Fruit fly (Drosophila melanogaster) whole organism, embryonic: ENCODE measurements around the gene Dnai2.

Source experiments
- B-H1 ChIP-seq: fragments of 200-800 bp; sonication (Bioruptor generic); IDR thresholded peaks from 3 replicates; pipeline ENCODE4 v1.3.6; 2022; ENCODE audit warnings: missing biosample characterization, missing genetic modification characterization
- Bdp1 ChIP-seq: fragments of 200-800 bp; sonication (Bioruptor generic); optimal IDR thresholded peaks from 3 replicates; lab custom pipeline; 2016; ENCODE audit warnings: missing biosample characterization, missing genetic modification characterization
- Bgb ChIP-seq: fragments of 200-800 bp; sonication (Bioruptor generic); IDR thresholded peaks from 2 replicates; pipeline ENCODE4 v1.3.6; 2022; ENCODE audit warnings: missing biosample characterization, missing genetic modification characterization; ENCODE audit not compliant: partially characterized antibody
- CG10209 ChIP-seq: fragments of 200-800 bp; sonication (Bioruptor generic); optimal IDR thresholded peaks from 3 replicates; lab custom pipeline; 2017; ENCODE audit warnings: missing biosample characterization, mild to moderate bottlenecking, missing genetic modification characterization, missing genetic modification reagents
- CG11560 ChIP-seq: fragments of 200-800 bp; sonication (Bioruptor generic); IDR thresholded peaks from 3 replicates; pipeline ENCODE4 v1.3.6; 2022; ENCODE audit warnings: missing biosample characterization, missing genetic modification characterization
- CG12104 ChIP-seq: fragments of 200-800 bp; sonication (Bioruptor generic); optimal IDR thresholded peaks from 3 replicates; lab custom pipeline; 2016; ENCODE audit warnings: missing biosample characterization, missing genetic modification characterization
- CG12744 ChIP-seq: fragments of 200-800 bp; sonication (Bioruptor generic); optimal IDR thresholded peaks from 2 replicates; lab custom pipeline; 2016; ENCODE audit warnings: missing biosample characterization, missing genetic modification characterization
- CG1603 ChIP-seq: fragments of 200-800 bp; sonication (Bioruptor generic); optimal IDR thresholded peaks from 2 replicates; lab custom pipeline; 2019; ENCODE audit warnings: missing biosample characterization, mild to moderate bottlenecking, missing genetic modification characterization, moderate library complexity
- CG17385 ChIP-seq: fragments of 200-800 bp; sonication (Bioruptor generic); optimal IDR thresholded peaks from 3 replicates; lab custom pipeline; 2018; ENCODE audit warnings: missing biosample characterization, mild to moderate bottlenecking, missing genetic modification characterization
- CG18764 ChIP-seq: fragments of 200-800 bp; sonication (Bioruptor generic); optimal IDR thresholded peaks from 3 replicates; lab custom pipeline; 2016; ENCODE audit warnings: missing biosample characterization, missing genetic modification characterization
- CG2129 ChIP-seq: fragments of 200-800 bp; sonication (Bioruptor generic); IDR thresholded peaks from 2 replicates; pipeline ENCODE4 v1.3.6; 2022; ENCODE audit warnings: missing biosample characterization, missing genetic modification characterization; ENCODE audit not compliant: partially characterized antibody
- CG32767 ChIP-seq: fragments of 200-800 bp; sonication (Bioruptor generic); IDR thresholded peaks from 2 replicates; pipeline ENCODE4 v1.3.6; 2022; ENCODE audit warnings: missing biosample characterization, missing genetic modification characterization
- CG33557 ChIP-seq: fragments of 200-800 bp; sonication (Bioruptor generic); optimal IDR thresholded peaks from 2 replicates; lab custom pipeline; 2019; ENCODE audit warnings: missing biosample characterization, mild to moderate bottlenecking, missing genetic modification characterization, moderate library complexity
- CG3995 ChIP-seq: fragments of 200-800 bp; sonication (Bioruptor generic); optimal IDR thresholded peaks from 3 replicates; lab custom pipeline; 2016; ENCODE audit warnings: missing biosample characterization, missing genetic modification characterization
- CG4404 ChIP-seq: fragments of 200-800 bp; sonication (Bioruptor generic); IDR thresholded peaks from 2 replicates; pipeline ENCODE4 v1.3.6; 2022; ENCODE audit warnings: missing biosample characterization, missing genetic modification characterization
- CG7372 ChIP-seq: fragments of 200-800 bp; sonication (Bioruptor generic); IDR thresholded peaks from 2 replicates; pipeline ENCODE4 v1.3.6; 2022; ENCODE audit warnings: missing biosample characterization, missing genetic modification characterization
- CG7839 ChIP-seq: fragments of 200-800 bp; sonication (Bioruptor generic); optimal IDR thresholded peaks from 3 replicates; lab custom pipeline; 2018; ENCODE audit warnings: missing biosample characterization, mild to moderate bottlenecking, missing genetic modification characterization, moderate library complexity
- CG7928 ChIP-seq: fragments of 200-800 bp; sonication (Bioruptor generic); optimal IDR thresholded peaks from 2 replicates; lab custom pipeline; 2017; ENCODE audit warnings: missing biosample characterization, mild to moderate bottlenecking, missing genetic modification characterization
- CG7963 ChIP-seq: fragments of 200-800 bp; sonication (Bioruptor generic); IDR thresholded peaks from 3 replicates; pipeline ENCODE4 v1.3.6; 2022; ENCODE audit warnings: missing biosample characterization, missing genetic modification characterization; ENCODE audit not compliant: partially characterized antibody
- CG8290 ChIP-seq, 3 experiments: fragments of 200-800 bp; sonication (Bioruptor generic); optimal IDR thresholded peaks; 2 replicates each; lab custom pipeline; 2016 to 2019; ENCODE audit warnings: missing biosample characterization in 3 of 3, missing genetic modification characterization in 3 of 3, mild to moderate bottlenecking in 2 of 3, moderate library complexity in 1 of 3
- CG8944 ChIP-seq: fragments of 200-800 bp; sonication (Bioruptor generic); optimal IDR thresholded peaks from 3 replicates; lab custom pipeline; 2016; ENCODE audit warnings: missing biosample characterization, missing genetic modification characterization
- Doc2 ChIP-seq: fragments of 200-800 bp; sonication (Bioruptor generic); IDR thresholded peaks from 2 replicates; pipeline ENCODE4 v1.3.6; 2022; ENCODE audit warnings: missing biosample characterization, missing genetic modification characterization
- Eip74EF ChIP-seq, 2 experiments: fragments of 200-800 bp in 1 of 2; fragments of >200 bp in 1 of 2; sonication (Bioruptor generic) in 1 of 2; optimal IDR thresholded peaks; 2 replicates each; lab custom pipeline; 2017 to 2019; ENCODE audit warnings: missing biosample characterization in 2 of 2, missing genetic modification characterization in 2 of 2, mild to moderate bottlenecking in 1 of 2, moderate library complexity in 1 of 2
- Hr78 ChIP-seq, 2 experiments: fragments of 200-800 bp in 1 of 2; fragments of >200 bp in 1 of 2; sonication (Bioruptor generic) in 1 of 2; optimal IDR thresholded peaks; 2 replicates each; lab custom pipeline; 2017 to 2019; ENCODE audit warnings: missing biosample characterization in 2 of 2, missing genetic modification characterization in 2 of 2, mild to moderate bottlenecking in 1 of 2, moderate library complexity in 1 of 2
- Lhr ChIP-seq: fragments of 200-800 bp; sonication (Bioruptor generic); optimal IDR thresholded peaks from 3 replicates; lab custom pipeline; 2017; ENCODE audit warnings: mild to moderate bottlenecking, missing biosample characterization, missing genetic modification reagents, missing genetic modification characterization
- Mad ChIP-seq: fragments of 200-800 bp; sonication (Bioruptor generic); optimal IDR thresholded peaks from 2 replicates; lab custom pipeline; 2016; ENCODE audit warnings: missing biosample characterization, missing genetic modification characterization
- Sry-β ChIP-seq: fragments of 200-800 bp; sonication (Bioruptor generic); optimal IDR thresholded peaks from 2 replicates; lab custom pipeline; 2018; ENCODE audit warnings: missing biosample characterization, mild to moderate bottlenecking, missing genetic modification characterization, moderate library complexity
- Taf1 ChIP-seq: fragments of 200-800 bp; sonication (Bioruptor generic); IDR thresholded peaks from 2 replicates; pipeline ENCODE4 v1.3.6; 2022; ENCODE audit warnings: missing biosample characterization, missing genetic modification characterization
- YL-1 ChIP-seq: fragments of 200-800 bp; sonication (Bioruptor generic); optimal IDR thresholded peaks from 3 replicates; lab custom pipeline; 2017; ENCODE audit warnings: missing biosample characterization, mild to moderate bottlenecking, missing genetic modification characterization
- abd-A ChIP-seq: fragments of 200-800 bp; sonication (Bioruptor generic); optimal IDR thresholded peaks from 3 replicates; lab custom pipeline; 2019; ENCODE audit warnings: missing biosample characterization, mild to moderate bottlenecking, missing genetic modification characterization, moderate library complexity
- bigmax ChIP-seq: fragments of 200-800 bp; sonication (Bioruptor generic); optimal IDR thresholded peaks from 2 replicates; lab custom pipeline; 2018; ENCODE audit warnings: missing biosample characterization, mild to moderate bottlenecking, missing genetic modification characterization
- bsh ChIP-seq, 2 experiments: fragments of 200-800 bp; sonication (Bioruptor generic); optimal IDR thresholded peaks; 2 replicates each; lab custom pipeline; 2017 to 2018; ENCODE audit warnings: mild to moderate bottlenecking in 2 of 2, missing biosample characterization in 2 of 2, missing genetic modification characterization in 2 of 2, moderate library complexity in 1 of 2
- danr ChIP-seq: fragments of 200-800 bp; sonication (Bioruptor generic); IDR thresholded peaks from 2 replicates; pipeline ENCODE4 v1.3.6; 2022; ENCODE audit warnings: missing biosample characterization, missing genetic modification characterization
- dimm ChIP-seq: fragments of 200-800 bp; sonication (Bioruptor generic); IDR thresholded peaks from 2 replicates; pipeline ENCODE4 v1.3.6; 2022; ENCODE audit warnings: missing biosample characterization, missing genetic modification characterization
- disco-r ChIP-seq: fragments of 200-800 bp; sonication (Bioruptor generic); optimal IDR thresholded peaks from 2 replicates; lab custom pipeline; 2016; ENCODE audit warnings: missing biosample characterization, missing genetic modification characterization
- dmrt99B ChIP-seq: fragments of 200-800 bp; sonication (Bioruptor generic); optimal IDR thresholded peaks from 2 replicates; lab custom pipeline; 2018; ENCODE audit warnings: missing biosample characterization, mild to moderate bottlenecking, missing genetic modification characterization, moderate library complexity
- fd3F ChIP-seq: fragments of 200-800 bp; sonication (Bioruptor generic); optimal IDR thresholded peaks from 2 replicates; lab custom pipeline; 2018; ENCODE audit warnings: missing biosample characterization, mild to moderate bottlenecking, missing genetic modification characterization, moderate library complexity
- fd64A ChIP-seq: fragments of 200-800 bp; sonication (Bioruptor generic); optimal IDR thresholded peaks from 3 replicates; lab custom pipeline; 2018; ENCODE audit warnings: missing biosample characterization, mild to moderate bottlenecking, missing genetic modification characterization
- grn ChIP-seq: fragments of 200-800 bp; sonication (Bioruptor generic); optimal IDR thresholded peaks from 3 replicates; lab custom pipeline; 2017; ENCODE audit warnings: missing biosample characterization, missing genetic modification characterization
- gt ChIP-seq: fragments of 200-800 bp; sonication (Bioruptor generic); IDR thresholded peaks from 2 replicates; pipeline ENCODE4 v1.3.6; 2022; ENCODE audit warnings: missing biosample characterization, missing genetic modification characterization
- hkb ChIP-seq, 2 experiments: fragments of 200-800 bp in 1 of 2; fragments of >200 bp in 1 of 2; sonication (Bioruptor generic) in 1 of 2; IDR thresholded peaks in 1 of 2; optimal IDR thresholded peaks in 1 of 2; 2 replicates each; pipeline versions ENCODE4 v1.3.6 to Lab custom; 2017 to 2022; ENCODE audit warnings: missing biosample characterization in 1 of 2, missing genetic modification characterization in 1 of 2
- kah ChIP-seq: fragments of 200-800 bp; sonication (Bioruptor generic); optimal IDR thresholded peaks from 2 replicates; lab custom pipeline; 2018; ENCODE audit warnings: missing biosample characterization, mild to moderate bottlenecking, missing genetic modification characterization
- kni ChIP-seq: fragments of 200-800 bp; sonication (Bioruptor generic); optimal IDR thresholded peaks from 3 replicates; lab custom pipeline; 2017; ENCODE audit warnings: mild to moderate bottlenecking, missing biosample characterization, missing genetic modification reagents, missing genetic modification characterization
- nau ChIP-seq: fragments of 200-800 bp; sonication (Bioruptor generic); optimal IDR thresholded peaks from 3 replicates; lab custom pipeline; 2017; ENCODE audit warnings: missing biosample characterization, mild to moderate bottlenecking, missing genetic modification characterization, missing genetic modification reagents
- pb ChIP-seq: fragments of 200-800 bp; sonication (Bioruptor generic); optimal IDR thresholded peaks from 3 replicates; lab custom pipeline; 2016; ENCODE audit warnings: missing biosample characterization, missing genetic modification characterization
- tin ChIP-seq: fragments of 200-800 bp; sonication (Bioruptor generic); optimal IDR thresholded peaks from 3 replicates; lab custom pipeline; 2016; ENCODE audit warnings: missing biosample characterization, missing genetic modification characterization
- trh ChIP-seq: fragments of 200-800 bp; sonication (Bioruptor generic); optimal IDR thresholded peaks from 2 replicates; lab custom pipeline; 2016; ENCODE audit warnings: missing biosample characterization, missing genetic modification characterization
- zen ChIP-seq: fragments of 200-800 bp; sonication (Bioruptor generic); optimal IDR thresholded peaks from 3 replicates; lab custom pipeline; 2018; ENCODE audit warnings: missing biosample characterization, mild to moderate bottlenecking, missing genetic modification characterization, moderate library complexity

Gene Dnai2

dm6 chr3L:11683819-11684521 lies 15.1 kb downstream of the Dnai2 start, which contains the start of gene Sugb (continued):
- peak; percentile 59 for TF ChIP-seq dmrt99B (tag; lab: Kevin White, UChicago)
- no peak for TF ChIP-seq trh
- TF ChIP-seq danr, result no peak
- no peak for TF ChIP-seq Doc2 (GFP tag; lab: Robert Waterston, UW)
- TF ChIP-seq CG1603 (tag; lab: Kevin White, UChicago), result no peak
- no peak for TF ChIP-seq dimm (GFP tag; lab: Robert Waterston, UW)
- no peak for TF ChIP-seq CG7963 (GFP tag; lab: Robert Waterston, UW)
- no peak for TF ChIP-seq gt (GFP tag; lab: Robert Waterston, UW)
- TF ChIP-seq CG8290 (GFP tag; optimal IDR thresholded peaks at IDR 0.05; lab: Kevin White, UChicago), result peak; percentile 14
- peak in 1 of 2 experiments; percentile 37 for TF ChIP-seq CG8290 (tag; optimal IDR thresholded peaks at IDR 0.05; lab: Kevin White, UChicago)
- no peak for TF ChIP-seq B-H1 (GFP tag; lab: Robert Waterston, UW)
- peak in 1 of 2 experiments; percentile 58 for TF ChIP-seq Eip74EF (GFP tag; optimal IDR thresholded peaks at IDR 0.05; lab: Kevin White, UChicago)
- TF ChIP-seq bsh (GFP tag; optimal IDR thresholded peaks at IDR 0.05; lab: Kevin White, UChicago), result peak; percentile 37 to 65
- TF ChIP-seq CG7839, result peak; percentile 67
- TF ChIP-seq YL-1 (GFP tag; lab: Kevin White, UChicago), result peak; percentile 66
- peak; percentile 61 for TF ChIP-seq CG17385
- no peak for TF ChIP-seq CG4404
- no peak for TF ChIP-seq kah
- TF ChIP-seq CG10209 (GFP tag; lab: Kevin White, UChicago), result peak; percentile 36
- TF ChIP-seq CG32767 (GFP tag; lab: Robert Waterston, UW), result no peak
- no peak for TF ChIP-seq CG3995
- TF ChIP-seq Sry-β, result no peak
- TF ChIP-seq CG18764 (GFP tag; lab: Kevin White, UChicago), result peak; percentile 16
- no peak for TF ChIP-seq kni
- no peak for TF ChIP-seq Hr78 (GFP tag; optimal IDR thresholded peaks at IDR 0.05; lab: Kevin White, UChicago)
- TF ChIP-seq bigmax (GFP tag; lab: Kevin White, UChicago), result peak; percentile 8
- TF ChIP-seq CG12104 (GFP tag; lab: Kevin White, UChicago), result no peak
- TF ChIP-seq nau (GFP tag; lab: Kevin White, UChicago), result peak; percentile 44
- no peak for TF ChIP-seq fd64A (GFP tag; lab: Kevin White, UChicago)
- peak; percentile 47 for TF ChIP-seq pb (GFP tag; lab: Kevin White, UChicago)
- TF ChIP-seq CG8944 (GFP tag; lab: Kevin White, UChicago), result peak; percentile 36
- peak; percentile 67 for TF ChIP-seq Mad
- no peak for TF ChIP-seq CG11560
- peak; percentile 4 for TF ChIP-seq CG33557
- no peak for TF ChIP-seq grn
- no peak for TF ChIP-seq disco-r (GFP tag; lab: Kevin White, UChicago)
- no peak for TF ChIP-seq Taf1
- peak; percentile 51; the same call in 1 of the 2 replicates for TF ChIP-seq CG7372 (GFP tag; lab: Robert Waterston, UW)
- peak; percentile 78 for TF ChIP-seq abd-A (tag; lab: Kevin White, UChicago)
- TF ChIP-seq fd3F (GFP tag; lab: Kevin White, UChicago), result peak; percentile 55
- TF ChIP-seq CG7928 (GFP tag; lab: Kevin White, UChicago), result no peak
- TF ChIP-seq Lhr, result peak; percentile 27
- peak; percentile 35 for TF ChIP-seq Bdp1 (GFP tag; lab: Kevin White, UChicago)
- no peak for TF ChIP-seq CG12744
- TF ChIP-seq CG2129 (GFP tag; lab: Robert Waterston, UW), result peak; percentile 32
- TF ChIP-seq Bgb (GFP tag; lab: Robert Waterston, UW), result peak; percentile 30; the same call in 1 of the 2 replicates
- no peak for TF ChIP-seq hkb (optimal IDR thresholded peaks at IDR 0.05; lab: Kevin White, UChicago)
- peak; percentile 54 for TF ChIP-seq hkb (GFP tag; IDR thresholded peaks at IDR 0.05; lab: Robert Waterston, UW)
- no peak for TF ChIP-seq zen
- peak; percentile 50 for TF ChIP-seq tin (GFP tag; lab: Kevin White, UChicago)
